Worm (Caenorhabditis elegans): ENCODE measurements around the gene wsp-1.

DNA sequence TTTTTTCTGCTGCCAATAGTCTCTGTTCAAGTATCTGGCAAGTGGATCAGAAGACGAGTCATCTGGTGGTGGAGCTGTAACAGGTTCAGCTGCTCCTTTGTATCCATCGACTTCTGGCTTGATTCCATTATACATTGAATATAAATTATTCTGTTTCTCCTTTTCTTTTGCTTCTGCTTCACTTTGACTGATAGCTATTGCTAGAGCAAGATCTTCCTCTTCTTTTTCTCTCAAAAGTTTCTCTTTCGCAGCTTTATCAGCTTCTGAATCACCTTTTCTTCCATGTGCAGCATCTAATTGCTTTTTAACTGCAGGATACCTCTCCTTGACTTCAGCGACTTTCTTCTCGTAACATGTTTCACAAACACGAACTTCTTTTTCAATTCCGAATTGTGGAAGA, 4.8 kb upstream of the wsp-1 start:
- TF ChIP-seq ama-1 (optimal IDR thresholded peaks at IDR 0.05) (no peak), lin-15B (tag; optimal IDR thresholded peaks at IDR 0.05) (no peak), nhr-12 (tag; optimal IDR thresholded peaks at IDR 0.05) (no peak), unc-62 (GFP tag; optimal IDR thresholded peaks at IDR 0.05) (no peak), lin-39 (tag; optimal IDR thresholded peaks at IDR 0.05) (no peak)

Data from whole organism, L3 larva.